Worm (Caenorhabditis elegans) whole organism, midembryonic: Measurements from ENCODE around the gene ZK1010.10.

Experiments
- T22C8.4 ChIP-seq: fragments of 200-800 bp; sonication (Bioruptor generic); IDR thresholded peaks from 2 replicates; pipeline ENCODE4 v1.3.6; 2022; ENCODE audit warnings: missing genetic modification characterization, missing compliant biosample characterization
- cog-1 ChIP-seq: sonication (generic microtip); optimal IDR thresholded peaks from 2 replicates; lab custom pipeline; 2016; ENCODE audit warnings: missing genetic modification characterization, missing compliant biosample characterization
- flt-1 ChIP-seq: fragments of 200-800 bp; sonication (Bioruptor generic); IDR thresholded peaks from 2 replicates; pipeline ENCODE4 v1.3.6; 2022; ENCODE audit warnings: missing genetic modification characterization, missing compliant biosample characterization
- klf-2 ChIP-seq: fragments of 200-800 bp; sonication (Bioruptor generic); conservative IDR thresholded peaks from 2 replicates; pipeline ENCODE4 v1.3.6; 2022; ENCODE audit warnings: missing genetic modification reagents, missing genetic modification characterization, missing compliant biosample characterization
- med-1 ChIP-seq: sonication (generic microtip); optimal IDR thresholded peaks from 2 replicates; lab custom pipeline; 2017; ENCODE audit warnings: missing genetic modification characterization, mild to moderate bottlenecking, missing compliant biosample characterization, antibody characterized with exemption, missing genetic modification reagents; ENCODE audit not compliant: insufficient read depth
- ref-1 ChIP-seq: fragments of 200-800 bp; sonication (Bioruptor generic); conservative IDR thresholded peaks from 2 replicates; pipeline ENCODE4 v1.3.6; 2022; ENCODE audit warnings: missing genetic modification reagents, missing genetic modification characterization, missing compliant biosample characterization
- tab-1 ChIP-seq: fragments of 200-800 bp; sonication (Bioruptor generic); IDR thresholded peaks from 2 replicates; pipeline ENCODE4 v1.3.6; 2022; ENCODE audit warnings: missing genetic modification characterization, missing compliant biosample characterization
- ztf-23 ChIP-seq: fragments of 200-800 bp; sonication (Bioruptor generic); IDR thresholded peaks from 2 replicates; pipeline ENCODE4 v1.3.6; 2022; ENCODE audit warnings: missing genetic modification reagents, missing genetic modification characterization, missing compliant biosample characterization
- ztf-29 ChIP-seq: fragments of 200-800 bp; sonication (Bioruptor generic); IDR thresholded peaks from 2 replicates; pipeline ENCODE4 v1.3.6; 2022; ENCODE audit warnings: missing genetic modification reagents, missing genetic modification characterization, missing compliant biosample characterization

ce11 chrIII:12966895-12967294 lies 35.3 kb upstream of the ZK1010.10 start, which contains the start of gene ttm-1:
- no peak for TF ChIP-seq flt-1 (GFP tag; lab: Robert Waterston, UW)
- TF ChIP-seq T22C8.4 (GFP tag; lab: Robert Waterston, UW): no peak
- no peak for TF ChIP-seq tab-1 (GFP tag; lab: Robert Waterston, UW)
- no peak for TF ChIP-seq med-1 (GFP tag; lab: Kevin White, UChicago)
- no peak for TF ChIP-seq ztf-29 (GFP tag; lab: Robert Waterston, UW)
- no peak for TF ChIP-seq klf-2
- no peak for TF ChIP-seq ztf-23 (GFP tag; lab: Robert Waterston, UW)
- no peak for TF ChIP-seq cog-1
- no peak for TF ChIP-seq ref-1
